Worm (Caenorhabditis elegans) whole organism, L3 larva: ENCODE data around the gene T05C7.7.
"Not testable (repeated sequence)": the region's sequence is repeated elsewhere in the genome, so short reads cannot be mapped to it uniquely, and the experiment has no call there.

ENCODE experiments used
- R02D3.7 ChIP-seq: fragments of 150-350 bp; optimal IDR thresholded peaks from 2 replicates; lab custom pipeline; 2014; ENCODE audit warnings: missing biosample characterization, missing genetic modification characterization
- egl-27 ChIP-seq: sonication (generic microtip); optimal IDR thresholded peaks from 4 replicates; lab custom pipeline; 2017; ENCODE audit warnings: missing biosample characterization, missing genetic modification reagents, missing genetic modification characterization
- nhr-11 ChIP-seq: fragments of 150-350 bp; optimal IDR thresholded peaks from 2 replicates; lab custom pipeline; 2014; ENCODE audit warnings: missing biosample characterization, missing genetic modification characterization
- nhr-237 ChIP-seq: fragments of 150-350 bp; optimal IDR thresholded peaks from 2 replicates; lab custom pipeline; 2014; ENCODE audit warnings: missing biosample characterization, missing genetic modification characterization
- nhr-25 ChIP-seq: sonication (generic microtip); optimal IDR thresholded peaks from 2 replicates; lab custom pipeline; 2017; ENCODE audit warnings: missing biosample characterization, missing genetic modification characterization
- pqm-1 ChIP-seq: fragments of 150-350 bp; optimal IDR thresholded peaks from 2 replicates; lab custom pipeline; 2017; ENCODE audit warnings: missing biosample characterization, missing genetic modification characterization, inconsistent platforms
- zag-1 ChIP-seq: fragments of 150-350 bp; optimal IDR thresholded peaks from 2 replicates; lab custom pipeline; 2014; ENCODE audit warnings: missing biosample characterization, missing genetic modification characterization

DNA sequence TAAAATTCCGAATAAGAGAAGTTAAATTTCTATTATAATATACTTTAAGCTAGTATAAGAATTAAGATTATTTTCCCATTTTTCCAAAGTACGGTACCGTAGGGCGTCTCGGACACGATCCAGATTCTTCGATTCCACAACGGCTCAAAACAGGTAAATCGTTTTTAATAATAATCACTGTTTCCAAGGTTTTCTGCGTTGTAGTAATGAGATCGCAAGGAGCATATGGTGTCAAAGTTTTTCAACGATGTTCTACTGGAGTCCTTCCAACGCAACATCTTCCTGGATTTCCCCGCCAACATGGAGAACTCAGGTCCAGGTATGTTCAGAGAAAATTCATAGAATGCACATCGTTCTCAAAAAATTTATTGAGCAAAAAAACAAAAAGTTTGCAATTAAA is at the start of gene T05C7.7:
- not testable (repeated sequence) for TF ChIP-seq nhr-237 (tag; lab: Kevin White, UChicago); egl-27; nhr-11 (tag; lab: Kevin White, UChicago); R02D3.7; nhr-25 (tag; lab: Kevin White, UChicago); pqm-1 (tag; lab: Kevin White, UChicago); zag-1 (tag; lab: Kevin White, UChicago)
